Fruit fly (Drosophila melanogaster) whole organism, embryonic: ENCODE measurements around the gene eIF2Bepsilon.
A peak's percentile ranks its signal among the peaks of the same experiment; 100 is the strongest.

Experiments
- ATbp ChIP-seq: fragments of 200-800 bp; sonication (Bioruptor generic); optimal IDR thresholded peaks from 2 replicates; lab custom pipeline; 2017; ENCODE audit warnings: missing biosample characterization, mild to moderate bottlenecking, missing genetic modification characterization, missing genetic modification reagents
- Adf1 ChIP-seq: fragments of 200-800 bp; sonication (Bioruptor generic); IDR thresholded peaks from 2 replicates; pipeline ENCODE4 v1.3.6; 2022; ENCODE audit warnings: missing biosample characterization, missing genetic modification characterization
- Awh ChIP-seq: fragments of 200-800 bp; sonication (Bioruptor generic); IDR thresholded peaks from 2 replicates; pipeline ENCODE4, ENCODE4 v1.3.6; 2022; ENCODE audit warnings: missing biosample characterization, missing genetic modification characterization
- CG10147 ChIP-seq: fragments of 200-800 bp; sonication (Bioruptor generic); optimal IDR thresholded peaks from 2 replicates; lab custom pipeline; 2019; ENCODE audit warnings: missing biosample characterization, mild to moderate bottlenecking, missing genetic modification characterization, moderate library complexity
- CG10274 ChIP-seq: fragments of 200-800 bp; sonication (Bioruptor generic); optimal IDR thresholded peaks from 3 replicates; lab custom pipeline; 2017; ENCODE audit warnings: missing biosample characterization, mild to moderate bottlenecking, missing genetic modification characterization
- CG10431 ChIP-seq: fragments of 200-800 bp; sonication (Bioruptor generic); optimal IDR thresholded peaks from 3 replicates; lab custom pipeline; 2018; ENCODE audit warnings: missing biosample characterization, mild to moderate bottlenecking, missing genetic modification characterization
- CG10654 ChIP-seq: fragments of 200-800 bp; sonication (Bioruptor generic); optimal IDR thresholded peaks from 2 replicates; lab custom pipeline; 2016; ENCODE audit warnings: missing biosample characterization, missing genetic modification characterization
- CG12104 ChIP-seq: fragments of 200-800 bp; sonication (Bioruptor generic); optimal IDR thresholded peaks from 3 replicates; lab custom pipeline; 2016; ENCODE audit warnings: missing biosample characterization, missing genetic modification characterization
- CG12299 ChIP-seq: fragments of 200-800 bp; sonication (Bioruptor generic); optimal IDR thresholded peaks from 2 replicates; lab custom pipeline; 2018; ENCODE audit warnings: missing biosample characterization, mild to moderate bottlenecking, missing genetic modification characterization
- CG12744 ChIP-seq: fragments of 200-800 bp; sonication (Bioruptor generic); optimal IDR thresholded peaks from 2 replicates; lab custom pipeline; 2016; ENCODE audit warnings: missing biosample characterization, missing genetic modification characterization
- CG16863 ChIP-seq: fragments of 200-800 bp; sonication (Bioruptor generic); optimal IDR thresholded peaks from 3 replicates; lab custom pipeline; 2016; ENCODE audit warnings: missing biosample characterization, missing genetic modification characterization
- CG17186 ChIP-seq: fragments of 200-800 bp; sonication (Bioruptor generic); optimal IDR thresholded peaks from 3 replicates; lab custom pipeline; 2017; ENCODE audit warnings: missing biosample characterization, missing genetic modification reagents, missing genetic modification characterization
- CG17612 ChIP-seq: fragments of 200-800 bp; sonication (Bioruptor generic); IDR thresholded peaks from 2 replicates; pipeline ENCODE4 v1.3.6; 2022; ENCODE audit warnings: missing biosample characterization, missing genetic modification characterization
- CG18476 ChIP-seq: fragments of 200-800 bp; sonication (Bioruptor generic); optimal IDR thresholded peaks from 2 replicates; lab custom pipeline; 2016; ENCODE audit warnings: missing biosample characterization, mild to moderate bottlenecking, missing genetic modification characterization
- CG2116 ChIP-seq: fragments of 200-800 bp; sonication (Bioruptor generic); optimal IDR thresholded peaks from 3 replicates; lab custom pipeline; 2018; ENCODE audit warnings: missing biosample characterization, mild to moderate bottlenecking, missing genetic modification characterization
- CG3847 ChIP-seq: fragments of 200-800 bp; sonication (Bioruptor generic); IDR thresholded peaks from 2 replicates; pipeline ENCODE4 v1.3.6; 2022; ENCODE audit warnings: missing biosample characterization, missing genetic modification characterization
- CG4328 ChIP-seq: fragments of 200-800 bp; sonication (Bioruptor generic); optimal IDR thresholded peaks from 3 replicates; lab custom pipeline; 2017; ENCODE audit warnings: missing biosample characterization, missing genetic modification reagents, missing genetic modification characterization
- CG4360 ChIP-seq: fragments of 200-800 bp; sonication (Bioruptor generic); IDR thresholded peaks from 2 replicates; pipeline ENCODE4 v1.3.6; 2022; ENCODE audit warnings: missing biosample characterization, missing genetic modification characterization
- CG5245 ChIP-seq: fragments of 200-800 bp; sonication (Bioruptor generic); optimal IDR thresholded peaks from 3 replicates; lab custom pipeline; 2016; ENCODE audit warnings: missing biosample characterization, missing genetic modification characterization
- CG6689 ChIP-seq: fragments of 200-800 bp; sonication (Bioruptor generic); IDR thresholded peaks from 2 replicates; pipeline ENCODE4 v1.3.6; 2022; ENCODE audit warnings: missing biosample characterization, missing genetic modification characterization
- CG7556 ChIP-seq: fragments of 200-800 bp; sonication (Bioruptor generic); optimal IDR thresholded peaks from 2 replicates; lab custom pipeline; 2017; ENCODE audit warnings: missing biosample characterization, mild to moderate bottlenecking, missing genetic modification characterization
- CG7963 ChIP-seq: fragments of 200-800 bp; sonication (Bioruptor generic); IDR thresholded peaks from 3 replicates; pipeline ENCODE4 v1.3.6; 2022; ENCODE audit warnings: missing biosample characterization, missing genetic modification characterization; ENCODE audit not compliant: partially characterized antibody
- CG8089 ChIP-seq: fragments of 200-800 bp; sonication (Bioruptor generic); optimal IDR thresholded peaks from 3 replicates; lab custom pipeline; 2016; ENCODE audit warnings: missing biosample characterization, missing genetic modification characterization
- CHES-1-like ChIP-seq: fragments of 200-800 bp; sonication (Bioruptor generic); optimal IDR thresholded peaks from 2 replicates; lab custom pipeline; 2016; ENCODE audit warnings: missing biosample characterization, missing genetic modification characterization
- Camta ChIP-seq: fragments of 200-800 bp; sonication (Bioruptor generic); optimal IDR thresholded peaks from 2 replicates; lab custom pipeline; 2016; ENCODE audit warnings: missing biosample characterization, missing genetic modification characterization
- Gug ChIP-seq: fragments of 200-800 bp; sonication (Bioruptor generic); IDR thresholded peaks from 4 replicates; pipeline ENCODE4 v1.3.6; 2022; ENCODE audit warnings: missing biosample characterization, missing genetic modification characterization
- Hr78 ChIP-seq, 2 experiments: fragments of 200-800 bp in 1 of 2; fragments of >200 bp in 1 of 2; sonication (Bioruptor generic) in 1 of 2; optimal IDR thresholded peaks; 2 replicates each; lab custom pipeline; 2017 to 2019; ENCODE audit warnings: missing biosample characterization in 2 of 2, missing genetic modification characterization in 2 of 2, mild to moderate bottlenecking in 1 of 2, moderate library complexity in 1 of 2
- PHDP ChIP-seq: fragments of 200-800 bp; sonication (Bioruptor generic); optimal IDR thresholded peaks from 3 replicates; lab custom pipeline; 2018; ENCODE audit warnings: missing biosample characterization, mild to moderate bottlenecking, missing genetic modification characterization, moderate library complexity
- Sry-β ChIP-seq: fragments of 200-800 bp; sonication (Bioruptor generic); optimal IDR thresholded peaks from 2 replicates; lab custom pipeline; 2018; ENCODE audit warnings: missing biosample characterization, mild to moderate bottlenecking, missing genetic modification characterization, moderate library complexity
- Tbp ChIP-seq: fragments of >200 bp; optimal IDR thresholded peaks from 2 replicates; lab custom pipeline; 2018; ENCODE audit warnings: missing biosample characterization, missing genetic modification characterization
- az2 ChIP-seq: fragments of 200-800 bp; sonication (Bioruptor generic); optimal IDR thresholded peaks from 3 replicates; lab custom pipeline; 2016; ENCODE audit warnings: missing biosample characterization, missing genetic modification characterization
- bbx ChIP-seq: fragments of 200-800 bp; sonication (Bioruptor generic); IDR thresholded peaks from 2 replicates; pipeline ENCODE4 v1.3.6; 2022; ENCODE audit warnings: missing biosample characterization, missing genetic modification characterization; ENCODE audit not compliant: partially characterized antibody
- cad ChIP-seq: fragments of >200 bp; optimal IDR thresholded peaks from 2 replicates; lab custom pipeline; 2017; ENCODE audit warnings: missing biosample characterization, missing genetic modification characterization
- esg ChIP-seq: fragments of 200-800 bp; sonication (Bioruptor generic); conservative IDR thresholded peaks from 2 replicates; pipeline ENCODE4 v1.3.6; 2022; ENCODE audit warnings: missing biosample characterization, missing genetic modification characterization
- ftz-f1 ChIP-seq: fragments of 200-800 bp; sonication (Bioruptor generic); optimal IDR thresholded peaks from 2 replicates; lab custom pipeline; 2016; ENCODE audit warnings: missing biosample characterization, missing genetic modification characterization
- gro ChIP-seq: fragments of 200-800 bp; sonication (Bioruptor generic); optimal IDR thresholded peaks from 2 replicates; lab custom pipeline; 2016; ENCODE audit warnings: missing biosample characterization, missing genetic modification characterization
- gsb-n ChIP-seq: fragments of 200-800 bp; sonication (Bioruptor generic); optimal IDR thresholded peaks from 3 replicates; lab custom pipeline; 2018; ENCODE audit warnings: missing biosample characterization, mild to moderate bottlenecking, missing genetic modification characterization
- gt ChIP-seq: fragments of 200-800 bp; sonication (Bioruptor generic); IDR thresholded peaks from 2 replicates; pipeline ENCODE4 v1.3.6; 2022; ENCODE audit warnings: missing biosample characterization, missing genetic modification characterization
- ind ChIP-seq: fragments of 200-800 bp; sonication (Bioruptor generic); optimal IDR thresholded peaks from 3 replicates; lab custom pipeline; 2016; ENCODE audit warnings: missing biosample characterization, missing genetic modification characterization
- inv ChIP-seq: fragments of 200-800 bp; sonication (Bioruptor generic); IDR thresholded peaks from 2 replicates; pipeline ENCODE4 v1.3.6; 2022; ENCODE audit warnings: missing biosample characterization, missing genetic modification characterization; ENCODE audit not compliant: partially characterized antibody
- lilli ChIP-seq: fragments of 200-800 bp; sonication (Bioruptor generic); optimal IDR thresholded peaks from 3 replicates; lab custom pipeline; 2016; ENCODE audit warnings: missing biosample characterization, missing genetic modification characterization
- maf-S ChIP-seq: fragments of 200-800 bp; sonication (Bioruptor generic); optimal IDR thresholded peaks from 2 replicates; lab custom pipeline; 2016; ENCODE audit warnings: missing biosample characterization, missing genetic modification characterization
- nmo ChIP-seq: fragments of 200-800 bp; sonication (Bioruptor generic); optimal IDR thresholded peaks from 2 replicates; lab custom pipeline; 2018; ENCODE audit warnings: missing biosample characterization, mild to moderate bottlenecking, missing genetic modification characterization, moderate library complexity
- odd ChIP-seq: fragments of 200-800 bp; sonication (Bioruptor generic); optimal IDR thresholded peaks from 2 replicates; lab custom pipeline; 2017; ENCODE audit warnings: missing biosample characterization, mild to moderate bottlenecking, missing genetic modification characterization
- peb ChIP-seq: fragments of 200-800 bp; sonication (Bioruptor generic); IDR thresholded peaks from 2 replicates; pipeline ENCODE4 v1.3.6; 2022; ENCODE audit warnings: missing biosample characterization, missing genetic modification characterization
- sr ChIP-seq: fragments of 200-800 bp; sonication (Bioruptor generic); IDR thresholded peaks from 3 replicates; pipeline ENCODE4 v1.3.6; 2022; ENCODE audit warnings: missing biosample characterization, missing genetic modification characterization
- tx ChIP-seq: fragments of 200-800 bp; sonication (Bioruptor generic); optimal IDR thresholded peaks from 2 replicates; lab custom pipeline; 2016; ENCODE audit warnings: missing biosample characterization, missing genetic modification characterization
- wdn ChIP-seq: fragments of 200-800 bp; sonication (Bioruptor generic); IDR thresholded peaks from 2 replicates; pipeline ENCODE4 v1.3.6; 2022; ENCODE audit warnings: missing biosample characterization, missing genetic modification characterization
- wor ChIP-seq: fragments of 200-800 bp; sonication (Bioruptor generic); IDR thresholded peaks from 2 replicates; pipeline ENCODE4 v1.3.6; 2022; ENCODE audit warnings: missing biosample characterization, missing genetic modification characterization
- zfh2 ChIP-seq: fragments of 200-800 bp; sonication (Bioruptor generic); optimal IDR thresholded peaks from 2 replicates; lab custom pipeline; 2016; ENCODE audit warnings: missing biosample characterization, missing genetic modification characterization

Gene eIF2Bepsilon

dm6 chrX:1951391-1952066 lies 28.9 kb upstream of the eIF2Bepsilon start (continued):
- TF ChIP-seq CG10274 (GFP tag; lab: Kevin White, UChicago) (peak; percentile 84), ATbp (GFP tag; lab: Kevin White, UChicago) (peak; percentile 98), tx (GFP tag; lab: Kevin White, UChicago) (peak; percentile 90), CHES-1-like (GFP tag; lab: Kevin White, UChicago) (peak; percentile 95), ftz-f1 (peak; percentile 79), CG10431 (GFP tag; lab: Kevin White, UChicago) (peak; percentile 88), CG4328 (GFP tag; lab: Kevin White, UChicago) (peak; percentile 82), esg (peak; percentile 89), maf-S (GFP tag; lab: Kevin White, UChicago) (peak; percentile 94), CG7556 (peak; percentile 95), gro (GFP tag; lab: Kevin White, UChicago) (peak; percentile 95), peb (GFP tag; lab: Robert Waterston, UW) (peak; percentile 87), CG10147 (GFP tag; lab: Kevin White, UChicago) (peak; percentile 92), CG6689 (GFP tag; lab: Robert Waterston, UW) (peak; percentile 94), nmo (GFP tag; lab: Kevin White, UChicago) (peak; percentile 94), CG16863 (GFP tag; lab: Kevin White, UChicago) (peak; percentile 96), az2 (GFP tag; lab: Kevin White, UChicago) (peak; percentile 96), Camta (GFP tag; lab: Kevin White, UChicago) (peak; percentile 96), Adf1 (GFP tag; lab: Robert Waterston, UW) (peak; percentile 42; the same call in 1 of the 2 replicates), CG2116 (peak; percentile 73), odd (GFP tag; lab: Kevin White, UChicago) (peak; percentile 94), gt (GFP tag; lab: Robert Waterston, UW) (peak; percentile 82), zfh2 (peak; percentile 91), inv (GFP tag; lab: Robert Waterston, UW) (no peak), gsb-n (tag; lab: Kevin White, UChicago) (peak; percentile 95), CG4360 (GFP tag; lab: Robert Waterston, UW) (peak; percentile 78), CG12299 (tag; lab: Kevin White, UChicago) (peak; percentile 89), PHDP (tag; lab: Kevin White, UChicago) (peak; percentile 97), CG5245 (GFP tag; lab: Kevin White, UChicago) (peak; percentile 91), cad (GFP tag; lab: Kevin White, UChicago) (no peak), Sry-β (peak; percentile 63), CG17186 (GFP tag; lab: Kevin White, UChicago) (peak; percentile 88), CG18476 (GFP tag; lab: Kevin White, UChicago) (peak; percentile 89), ind (GFP tag; lab: Kevin White, UChicago) (peak; percentile 97), CG10654 (GFP tag; lab: Kevin White, UChicago) (peak; percentile 96), sr (peak; percentile 74; the same call in 2 of the 3 replicates), CG17612 (GFP tag; lab: Robert Waterston, UW) (peak; percentile 74), CG7963 (no peak), wdn (GFP tag; lab: Robert Waterston, UW) (peak; percentile 89), CG12104 (peak; percentile 80), CG8089 (GFP tag; lab: Kevin White, UChicago) (peak; percentile 96), bbx (GFP tag; lab: Robert Waterston, UW) (no peak), Hr78 (GFP tag; optimal IDR thresholded peaks at IDR 0.05; lab: Kevin White, UChicago) (peak in 1 of 2 experiments; percentile 86), Awh (GFP tag; lab: Robert Waterston, UW) (peak; percentile 95), wor (peak; percentile 85), Tbp (GFP tag; lab: Kevin White, UChicago) (no peak), lilli (GFP tag; lab: Kevin White, UChicago) (peak; percentile 96), CG12744 (peak; percentile 91), CG3847 (peak; percentile 88), Gug (GFP tag; lab: Robert Waterston, UW) (peak; percentile 89)
